Worm (Caenorhabditis elegans): Measurements from ENCODE around the gene Y38H6C.24.

Gene Y38H6C.24

ce11 chrV:20551096-20551495 lies 24.9 kb downstream of the Y38H6C.24 start, which contains the start of gene Y38H6C.20:
Y38H6C.20 (minus strand) TSS chrV:20551196.
- TF ChIP-seq ztf-4 (tag; optimal IDR thresholded peaks at IDR 0.05) (no peak), nhr-10 (tag; optimal IDR thresholded peaks at IDR 0.05) (no peak), peb-1 (tag; optimal IDR thresholded peaks at IDR 0.05) (no peak), ceh-82 (tag; optimal IDR thresholded peaks at IDR 0.05) (no peak), alr-1 (tag; optimal IDR thresholded peaks at IDR 0.05) (no peak), crh-2 (tag; optimal IDR thresholded peaks at IDR 0.05) (no peak), zag-1 (tag; optimal IDR thresholded peaks at IDR 0.05) (no peak), fos-1 (tag; optimal IDR thresholded peaks at IDR 0.05) (no peak), unc-62 (GFP tag; optimal IDR thresholded peaks at IDR 0.05) (no peak), C34F6.9 (tag; optimal IDR thresholded peaks at IDR 0.05) (no peak), skn-1 (tag; optimal IDR thresholded peaks at IDR 0.05) (no peak), ceh-16 (tag; optimal IDR thresholded peaks at IDR 0.05) (no peak)

- no peak for TF ChIP-seq ztf-4 (tag; optimal IDR thresholded peaks at IDR 0.05)
- no peak for TF ChIP-seq nhr-12 (tag; optimal IDR thresholded peaks at IDR 0.05)
- no peak for TF ChIP-seq unc-39 (tag; optimal IDR thresholded peaks at IDR 0.05)
- no peak for TF ChIP-seq unc-62 (GFP tag; optimal IDR thresholded peaks at IDR 0.05)
- no peak for TF ChIP-seq nhr-25 (tag; optimal IDR thresholded peaks at IDR 0.05)
- no peak for TF ChIP-seq Y55F3AM.14 (GFP tag; optimal IDR thresholded peaks at IDR 0.05)
- no peak for TF ChIP-seq zag-1 (tag; optimal IDR thresholded peaks at IDR 0.05)
- no peak for TF ChIP-seq egl-27 (tag; optimal IDR thresholded peaks at IDR 0.05)
These were observed 26.7 kb downstream of the Y38H6C.24 start, which contains the start of gene vmo-1 for ce11 chrV:20552971-20553370. vmo-1 (minus strand) TSS chrV:20553071.

DNA sequence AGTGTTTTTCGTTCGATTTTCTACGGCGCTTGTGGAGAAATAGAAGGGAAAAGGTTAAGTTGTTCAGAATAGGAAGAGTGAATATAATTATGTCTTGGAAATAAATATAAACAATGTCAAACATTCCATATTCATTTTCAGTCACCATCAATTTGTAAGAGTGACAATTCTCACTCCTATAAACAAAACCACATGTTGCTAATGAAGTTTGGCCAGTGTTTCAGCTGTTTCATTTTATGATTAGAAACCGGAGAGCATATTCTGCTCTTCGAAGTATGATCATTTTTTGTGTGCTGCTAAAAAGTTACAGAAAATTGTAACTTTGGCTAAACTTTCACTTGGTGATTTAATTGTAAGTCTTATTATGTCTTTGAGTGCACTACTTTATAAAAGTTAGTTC lies 28.9 kb downstream of the Y38H6C.24 start, which contains the start of gene Y38H6C.21:
TSS of gene Y38H6C.21 (minus strand) at position 148 of the 400 bp plus-strand sequence.
- TF ChIP-seq F13H6.1 (tag; optimal IDR thresholded peaks at IDR 0.05) (no peak), nhr-10 (tag; optimal IDR thresholded peaks at IDR 0.05) (no peak), nhr-11 (tag; optimal IDR thresholded peaks at IDR 0.05) (no peak), Y55F3AM.14 (GFP tag; optimal IDR thresholded peaks at IDR 0.05) (no peak), aly-2 (tag; optimal IDR thresholded peaks at IDR 0.05) (no peak), unc-39 (tag; optimal IDR thresholded peaks at IDR 0.05) (no peak), sem-4 (tag; optimal IDR thresholded peaks at IDR 0.05) (no peak), lin-11 (tag; optimal IDR thresholded peaks at IDR 0.05) (no peak), unc-62 (GFP tag; optimal IDR thresholded peaks at IDR 0.05) (no peak), ztf-1 (GFP tag; conservative IDR thresholded peaks at IDR 0.05) (no peak), unc-55 (GFP tag; optimal IDR thresholded peaks at IDR 0.05) (no peak), C34F6.9 (tag; optimal IDR thresholded peaks at IDR 0.05) (no peak), elt-1 (tag; optimal IDR thresholded peaks at IDR 0.05) (no peak), skn-1 (tag; optimal IDR thresholded peaks at IDR 0.05) (no peak), lsy-2 (tag; optimal IDR thresholded peaks at IDR 0.05) (no peak), nhr-77 (tag; optimal IDR thresholded peaks at IDR 0.05) (no peak), mab-5 (tag; optimal IDR thresholded peaks at IDR 0.05) (no peak), nhr-21 (tag; optimal IDR thresholded peaks at IDR 0.05) (no peak), ZK546.5 (tag; optimal IDR thresholded peaks at IDR 0.05) (no peak)

DNA sequence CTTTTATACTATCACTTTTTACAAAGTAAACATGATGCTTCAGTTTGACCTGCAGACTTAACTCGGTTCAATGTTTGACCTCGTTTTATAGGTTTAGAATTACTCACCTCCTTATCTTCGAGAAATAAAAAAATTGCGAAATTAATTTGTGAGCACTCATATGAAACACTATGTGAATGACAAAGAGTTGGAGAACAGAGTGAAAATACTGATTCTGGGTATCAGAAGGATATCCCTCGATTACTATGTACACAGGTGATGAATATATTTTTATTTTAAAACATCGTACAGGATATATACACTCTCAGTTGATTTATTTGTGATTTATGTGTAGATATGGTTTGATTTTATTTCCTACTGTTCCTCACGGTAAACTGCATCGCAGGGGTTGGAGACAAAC lies 30.0 kb downstream of the Y38H6C.24 start, which contains the start of gene Y38H6C.23:
TSS of gene Y38H6C.23 (minus strand) at position 101 of the 400 bp plus-strand sequence.
- TF ChIP-seq nhr-12 (tag; optimal IDR thresholded peaks at IDR 0.05) (no peak), alr-1 (tag; optimal IDR thresholded peaks at IDR 0.05) (no peak), ceh-82 (tag; optimal IDR thresholded peaks at IDR 0.05) (no peak), mdl-1 (tag; optimal IDR thresholded peaks at IDR 0.05) (no peak), ztf-11 (tag; optimal IDR thresholded peaks at IDR 0.05) (no peak), aly-2 (tag; optimal IDR thresholded peaks at IDR 0.05) (no peak), sma-3 (GFP tag; optimal IDR thresholded peaks at IDR 0.05) (no peak), snpc-4 (tag; optimal IDR thresholded peaks at IDR 0.05) (no peak), lin-39 (tag; optimal IDR thresholded peaks at IDR 0.05) (no peak), nhr-21 (tag; optimal IDR thresholded peaks at IDR 0.05) (no peak), ztf-1 (GFP tag; conservative IDR thresholded peaks at IDR 0.05) (no peak)

- TF ChIP-seq sem-4 (tag; optimal IDR thresholded peaks at IDR 0.05) (no peak), unc-55 (GFP tag; optimal IDR thresholded peaks at IDR 0.05) (no peak), ZK546.5 (tag; optimal IDR thresholded peaks at IDR 0.05) (no peak), nhr-10 (tag; optimal IDR thresholded peaks at IDR 0.05) (no peak), aly-2 (tag; optimal IDR thresholded peaks at IDR 0.05) (no peak), C34F6.9 (tag; optimal IDR thresholded peaks at IDR 0.05) (no peak), ama-1 (optimal IDR thresholded peaks at IDR 0.05) (no peak), nhr-11 (tag; optimal IDR thresholded peaks at IDR 0.05) (no peak), nhr-25 (tag; optimal IDR thresholded peaks at IDR 0.05) (no peak), zag-1 (tag; optimal IDR thresholded peaks at IDR 0.05) (no peak), nhr-237 (tag; optimal IDR thresholded peaks at IDR 0.05) (no peak), gmeb-1 (tag; optimal IDR thresholded peaks at IDR 0.05) (no peak), elt-1 (tag; optimal IDR thresholded peaks at IDR 0.05) (no peak), crh-2 (tag; optimal IDR thresholded peaks at IDR 0.05) (no peak), ztf-4 (tag; optimal IDR thresholded peaks at IDR 0.05) (no peak), fos-1 (tag; optimal IDR thresholded peaks at IDR 0.05) (no peak)
These were observed 32.0 kb downstream of the Y38H6C.24 start, which contains the start of gene abf-4 for ce11 chrV:20558270-20558669. abf-4 (minus strand) TSS chrV:20558370.

Data from whole organism, L2 larva.